Worm (Caenorhabditis elegans): ENCODE data around the gene K07F5.8.

Gene K07F5.8

DNA sequence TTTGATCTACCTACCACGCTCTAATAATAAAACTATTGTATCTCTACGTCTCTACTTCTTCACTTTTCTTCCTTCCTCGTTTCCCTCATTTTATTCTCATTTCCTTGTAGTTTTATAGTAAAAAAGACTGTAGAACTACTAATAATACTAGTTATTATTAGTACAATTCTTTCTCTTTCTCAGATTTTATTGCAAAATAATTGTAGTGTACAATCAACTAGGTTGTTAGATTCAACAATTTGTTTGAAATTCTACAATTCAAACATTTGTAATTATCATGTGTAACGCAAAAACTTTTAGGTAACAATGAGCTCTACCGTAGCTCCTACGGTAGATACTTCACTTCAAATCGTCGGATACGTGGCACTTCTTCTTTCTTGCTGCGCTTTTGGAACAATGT is 6.2 kb upstream of the K07F5.8 start, which contains the start of gene K07F5.12:
Gene K07F5.12, plus strand, starts transcription at position 301 of the 400 bp plus-strand sequence.
- TF ChIP-seq aly-2 (tag; optimal IDR thresholded peaks at IDR 0.05) (no peak), egl-27 (tag; optimal IDR thresholded peaks at IDR 0.05) (no peak), daf-12 (tag; optimal IDR thresholded peaks at IDR 0.05) (no peak), skn-1 (tag; optimal IDR thresholded peaks at IDR 0.05) (no peak), nhr-76 (tag; optimal IDR thresholded peaks at IDR 0.05) (no peak), fos-1 (tag; optimal IDR thresholded peaks at IDR 0.05) (no peak), nhr-67 (tag; optimal IDR thresholded peaks at IDR 0.05) (no peak), nhr-237 (tag; optimal IDR thresholded peaks at IDR 0.05) (no peak), ceh-28 (tag; optimal IDR thresholded peaks at IDR 0.05) (no peak), pqm-1 (tag; optimal IDR thresholded peaks at IDR 0.05) (no peak), nhr-12 (tag; optimal IDR thresholded peaks at IDR 0.05) (no peak), egl-5 (tag; optimal IDR thresholded peaks at IDR 0.05) (no peak), zag-1 (tag; optimal IDR thresholded peaks at IDR 0.05) (no peak), lin-39 (tag; optimal IDR thresholded peaks at IDR 0.05) (no peak), nhr-11 (tag; optimal IDR thresholded peaks at IDR 0.05) (no peak), mml-1 (tag; optimal IDR thresholded peaks at IDR 0.05) (no peak), elt-3 (tag; optimal IDR thresholded peaks at IDR 0.05) (no peak), ceh-82 (tag; optimal IDR thresholded peaks at IDR 0.05) (no peak), hmg-11 (tag; optimal IDR thresholded peaks at IDR 0.05) (no peak), unc-62 (GFP tag; optimal IDR thresholded peaks at IDR 0.05) (no peak)

DNA sequence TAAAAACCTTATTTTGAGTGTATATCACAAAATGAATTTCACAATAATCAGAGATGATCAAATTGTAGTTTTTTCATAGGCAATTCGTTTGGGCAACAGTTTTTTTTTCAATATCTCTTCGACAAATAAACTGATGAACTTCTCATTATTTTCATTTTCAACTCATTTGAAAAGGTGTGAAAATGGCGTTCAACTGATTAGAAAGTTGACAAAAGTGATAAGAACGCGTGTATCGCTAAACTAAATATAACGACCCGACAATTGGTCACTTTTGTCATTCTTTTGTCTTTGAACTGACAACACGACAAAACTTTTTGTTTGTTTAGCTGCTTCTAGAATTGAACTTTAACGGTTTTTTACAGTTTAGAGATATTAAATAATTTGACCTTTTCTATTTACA is 5.4 kb upstream of the K07F5.8 start:
- peak; percentile 73 for TF ChIP-seq pha-4 (tag; optimal IDR thresholded peaks at IDR 0.05)
- TF ChIP-seq pqm-1 (tag; optimal IDR thresholded peaks at IDR 0.05), result peak; percentile 39
- no peak for TF ChIP-seq lin-15B (tag; optimal IDR thresholded peaks at IDR 0.05)
- TF ChIP-seq nhr-11 (tag; optimal IDR thresholded peaks at IDR 0.05), result no peak
- TF ChIP-seq ceh-16 (tag; optimal IDR thresholded peaks at IDR 0.05), result no peak
- TF ChIP-seq skn-1 (tag; optimal IDR thresholded peaks at IDR 0.05), result no peak
- no peak for TF ChIP-seq unc-39 (tag; optimal IDR thresholded peaks at IDR 0.05)
- TF ChIP-seq elt-2 (tag; optimal IDR thresholded peaks at IDR 0.05), result peak; percentile 64

DNA sequence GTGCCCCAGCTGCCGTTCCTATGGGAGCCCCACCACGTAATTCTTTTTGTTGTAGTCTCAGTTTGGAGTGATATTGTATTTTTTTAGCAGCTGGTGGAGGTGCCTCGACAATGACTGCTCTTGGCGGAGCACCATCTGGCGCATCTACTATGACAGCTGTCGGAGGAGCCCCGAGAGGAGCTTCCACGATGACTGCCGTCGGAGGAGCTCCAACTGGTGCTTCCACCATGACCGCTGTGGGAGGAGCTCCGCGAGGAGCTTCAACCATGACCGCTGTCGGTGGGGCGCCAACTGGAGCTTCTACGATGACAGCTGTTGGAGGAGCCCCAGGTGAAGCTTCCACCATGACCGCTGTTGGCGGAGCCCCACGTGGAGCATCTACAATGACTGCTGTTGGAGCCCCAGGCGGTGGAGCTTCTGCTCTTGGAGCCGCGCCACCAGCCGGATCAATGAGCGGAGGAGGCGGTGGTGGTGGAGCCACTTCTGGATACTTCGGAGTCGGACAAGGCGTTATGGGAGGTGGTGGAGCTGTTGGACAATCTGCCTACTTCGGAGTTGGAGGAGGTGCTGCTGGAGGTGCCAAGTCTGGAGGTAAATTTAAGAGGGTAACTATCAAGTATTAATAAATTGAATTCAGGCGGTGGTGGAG is 3.4 kb upstream of the K07F5.8 start:
- no peak for TF ChIP-seq lin-15B (tag; optimal IDR thresholded peaks at IDR 0.05)
- no peak for TF ChIP-seq fkh-2 (tag; optimal IDR thresholded peaks at IDR 0.05)
- TF ChIP-seq mdl-1 (tag; optimal IDR thresholded peaks at IDR 0.05), result no peak
- no peak for TF ChIP-seq ceh-82 (tag; optimal IDR thresholded peaks at IDR 0.05)
- no peak for TF ChIP-seq fos-1 (tag; optimal IDR thresholded peaks at IDR 0.05)
- TF ChIP-seq egl-5 (tag; optimal IDR thresholded peaks at IDR 0.05), result no peak
- no peak for TF ChIP-seq pha-4 (tag; optimal IDR thresholded peaks at IDR 0.05)
- TF ChIP-seq nhr-67 (tag; optimal IDR thresholded peaks at IDR 0.05), result no peak
- TF ChIP-seq ZK546.5 (tag; optimal IDR thresholded peaks at IDR 0.05), result no peak
- TF ChIP-seq ceh-16 (tag; optimal IDR thresholded peaks at IDR 0.05), result no peak
- no peak for TF ChIP-seq R02D3.7 (tag; optimal IDR thresholded peaks at IDR 0.05)
- no peak for TF ChIP-seq unc-39 (tag; optimal IDR thresholded peaks at IDR 0.05)
- no peak for TF ChIP-seq sea-2 (GFP tag; optimal IDR thresholded peaks at IDR 0.05)
- no peak for TF ChIP-seq skn-1 (tag; optimal IDR thresholded peaks at IDR 0.05)
- TF ChIP-seq eor-1 (tag; optimal IDR thresholded peaks at IDR 0.05), result no peak
- no peak for TF ChIP-seq mml-1 (tag; optimal IDR thresholded peaks at IDR 0.05)
- no peak for TF ChIP-seq tbx-2 (tag; optimal IDR thresholded peaks at IDR 0.05)
- TF ChIP-seq ztf-11 (tag; optimal IDR thresholded peaks at IDR 0.05), result no peak
- TF ChIP-seq elt-3 (tag; optimal IDR thresholded peaks at IDR 0.05), result no peak
- no peak for TF ChIP-seq unc-62 (GFP tag; optimal IDR thresholded peaks at IDR 0.05)

DNA sequence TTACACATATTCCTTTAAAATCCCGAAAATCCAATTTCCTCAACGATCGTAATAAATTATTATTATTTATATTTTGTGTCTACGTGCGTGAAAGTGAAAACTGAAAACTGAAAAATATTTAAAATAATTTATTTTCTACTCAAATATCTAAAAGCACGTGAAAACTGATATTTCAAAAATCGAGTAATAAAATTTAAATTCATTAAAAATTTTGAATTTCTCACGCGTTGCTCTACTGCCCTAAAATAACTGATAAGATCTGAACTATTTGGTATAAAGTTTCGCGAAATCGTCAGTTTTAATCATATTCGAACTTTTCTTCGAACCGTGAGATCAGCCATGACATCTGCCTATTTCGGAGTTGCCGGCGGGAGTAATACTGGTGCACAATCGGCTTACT is 2.7 kb upstream of the K07F5.8 start, which contains the start of gene ssq-1:
Gene ssq-1, plus strand, starts transcription at position 301 of the 400 bp plus-strand sequence.
- TF ChIP-seq mdl-1 (tag; optimal IDR thresholded peaks at IDR 0.05) (no peak), nhr-25 (tag; optimal IDR thresholded peaks at IDR 0.05) (no peak), ztf-4 (tag; optimal IDR thresholded peaks at IDR 0.05) (no peak), eor-1 (tag; optimal IDR thresholded peaks at IDR 0.05) (no peak), nhr-28 (tag; optimal IDR thresholded peaks at IDR 0.05) (no peak), R02D3.7 (tag; optimal IDR thresholded peaks at IDR 0.05) (no peak), lsy-12 (tag; optimal IDR thresholded peaks at IDR 0.05) (no peak), lin-15B (tag; optimal IDR thresholded peaks at IDR 0.05) (no peak), nhr-12 (tag; optimal IDR thresholded peaks at IDR 0.05) (no peak), nfya-1 (tag; optimal IDR thresholded peaks at IDR 0.05; ENCODE audit: insufficient read depth) (no peak), nhr-43 (tag; optimal IDR thresholded peaks at IDR 0.05; ENCODE audit: poor library complexity, severe bottlenecking) (no peak), elt-3 (tag; optimal IDR thresholded peaks at IDR 0.05) (no peak), nhr-11 (tag; optimal IDR thresholded peaks at IDR 0.05) (no peak), hmg-11 (tag; optimal IDR thresholded peaks at IDR 0.05) (no peak), ceh-82 (tag; optimal IDR thresholded peaks at IDR 0.05) (no peak), egl-5 (tag; optimal IDR thresholded peaks at IDR 0.05) (no peak), ZK546.5 (tag; optimal IDR thresholded peaks at IDR 0.05) (no peak)
